Fruit fly (Drosophila melanogaster) whole organism, larva: ENCODE results near the gene Abi.

Experiments
- noc ChIP-seq: fragments of 200-800 bp; sonication (Bioruptor generic); optimal IDR thresholded peaks from 3 replicates; lab custom pipeline; 2019; ENCODE audit warnings: missing biosample characterization, mild to moderate bottlenecking, missing genetic modification characterization, moderate library complexity

Abi gene

DNA sequence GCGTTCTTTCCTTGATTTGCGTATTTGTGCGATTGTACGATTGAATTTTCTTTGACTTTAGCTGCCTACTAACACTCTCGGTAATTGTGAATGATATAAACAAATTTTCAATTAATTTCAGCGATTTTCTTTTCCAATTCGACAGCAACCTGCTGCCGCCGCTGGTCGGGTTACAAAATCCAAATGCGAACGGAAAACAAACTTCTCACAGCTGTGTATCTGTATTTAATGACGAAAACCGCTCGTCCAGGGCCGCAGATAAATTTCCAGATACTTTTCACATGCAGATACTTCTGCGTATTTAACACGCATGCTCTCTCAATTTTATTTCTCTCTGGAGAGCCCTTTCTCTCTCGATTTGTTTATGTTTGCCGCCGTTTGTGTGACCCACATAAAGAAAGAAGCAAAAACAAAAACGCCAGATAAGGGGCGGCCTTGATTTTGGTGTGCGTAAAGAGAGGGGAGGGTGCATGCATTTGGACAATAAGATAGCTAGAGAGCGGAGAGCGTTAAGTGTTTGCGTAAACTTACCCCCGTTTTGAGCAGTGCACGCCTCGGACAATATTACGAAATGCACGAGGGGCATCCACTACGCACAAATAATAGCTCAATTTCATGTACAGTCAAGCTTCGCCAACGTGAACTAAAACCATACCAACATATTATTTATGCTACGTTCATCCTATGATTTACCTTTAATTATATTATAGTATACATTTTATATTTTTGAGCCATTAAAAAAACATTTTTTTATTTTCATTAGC, 13.9 kb downstream of the Abi start, which contains the start of gene CG12402:
CG12402 (minus strand) TSS at position 164 of the 764 bp plus-strand sequence.
- TF ChIP-seq noc (tag; lab: Kevin White, UChicago): no peak

DNA sequence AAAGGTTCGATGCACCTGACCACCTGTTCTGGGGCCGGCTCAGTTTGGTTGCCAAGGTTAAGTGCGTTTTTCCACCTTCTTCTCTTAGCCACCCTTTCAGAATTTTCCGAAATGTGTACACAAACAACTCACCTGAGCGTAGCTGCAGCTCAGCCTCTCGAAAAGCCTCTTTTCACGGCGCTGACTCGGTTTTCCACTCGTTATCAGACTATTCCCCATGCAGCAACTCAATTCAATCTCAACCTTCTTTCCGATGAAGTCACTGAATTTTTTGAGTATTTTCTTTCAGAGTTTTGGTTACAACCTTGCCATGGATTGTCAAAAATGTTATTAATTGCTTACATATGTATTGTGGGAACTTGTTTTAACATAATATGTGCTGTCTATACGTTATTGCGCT, 14.6 kb downstream of the Abi start:
- no peak for TF ChIP-seq noc (tag; lab: Kevin White, UChicago)

dm6 chr3R:14103022-14103421, 19.2 kb downstream of the Abi start, which contains the start of gene PK1-R:
PK1-R (minus strand) TSS chr3R:14103122.
- no peak for TF ChIP-seq noc (tag; lab: Kevin White, UChicago)

DNA sequence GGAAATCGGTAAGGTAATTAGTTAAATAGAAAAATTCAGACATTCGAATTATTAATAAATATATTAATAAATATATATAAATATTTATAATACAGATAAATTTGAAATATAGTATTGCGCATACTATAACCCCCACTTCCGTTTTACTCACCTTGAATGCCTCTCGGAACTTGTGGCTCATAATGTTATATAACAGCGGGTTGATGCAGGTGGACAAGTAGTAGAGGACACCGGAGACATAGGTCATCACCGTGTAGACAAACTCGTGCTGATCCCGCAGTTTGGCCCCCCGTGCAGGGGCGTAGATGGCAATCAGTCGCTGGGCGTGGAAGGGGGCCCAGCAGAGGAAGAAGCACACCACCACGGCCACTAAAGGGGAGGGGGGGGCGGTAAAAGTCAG, 21.3 kb downstream of the Abi start:
- TF ChIP-seq noc (tag; lab: Kevin White, UChicago): no peak

dm6 chr3R:14098527-14099109, 23.6 kb downstream of the Abi start:
- TF ChIP-seq noc (tag; lab: Kevin White, UChicago): no peak

dm6 chr3R:14097980-14098379, 24.2 kb downstream of the Abi start, which contains the start of gene CG9920:
CG9920 (minus strand) TSS chr3R:14098080.
- no peak for TF ChIP-seq noc (tag; lab: Kevin White, UChicago)

DNA sequence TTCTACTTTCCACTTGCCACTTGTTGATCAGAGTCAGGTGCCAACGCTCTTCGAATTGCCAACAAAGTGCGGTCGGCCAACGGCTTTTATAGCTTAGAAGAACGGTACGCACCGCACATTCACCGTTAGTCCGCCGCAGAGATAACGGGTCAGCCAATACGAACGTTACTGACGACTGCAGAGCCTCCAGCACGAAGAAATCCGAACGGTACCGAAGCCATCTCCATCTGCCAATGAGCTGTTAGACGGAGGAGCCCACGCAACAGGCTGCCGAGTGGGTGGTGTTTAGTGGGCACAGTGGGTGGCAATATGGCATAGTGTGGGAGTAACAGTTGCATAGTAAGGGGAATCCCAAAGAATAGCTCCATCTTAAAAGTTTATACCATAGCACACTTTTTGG, 25.4 kb downstream of the Abi start, which contains the start of gene CCHa1:
CCHa1 (minus strand) TSS at position 44 of the 400 bp plus-strand sequence.
- TF ChIP-seq noc (tag; lab: Kevin White, UChicago): no peak

DNA sequence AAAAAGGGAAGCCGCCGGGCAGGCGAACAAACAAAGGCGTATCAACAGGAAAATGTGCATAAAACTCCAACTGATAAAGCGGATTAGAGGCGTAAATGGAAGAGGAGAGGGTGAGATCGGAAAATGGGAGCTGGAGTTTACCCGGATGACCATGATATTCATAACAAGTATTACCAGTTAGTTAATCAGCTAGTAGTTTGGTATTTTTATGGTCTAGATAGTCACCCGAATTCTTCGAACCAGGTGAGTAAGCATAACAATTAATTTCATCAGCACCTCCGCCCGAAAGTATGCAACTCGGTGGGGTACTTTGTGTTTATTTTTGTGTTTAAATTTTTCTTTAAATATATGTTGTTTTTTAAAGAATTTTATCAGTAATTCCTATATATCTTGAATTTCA, 26.3 kb downstream of the Abi start:
- no peak for TF ChIP-seq noc (tag; lab: Kevin White, UChicago)

- TF ChIP-seq noc (tag; lab: Kevin White, UChicago): no peak
Observed at dm6 chr3R:14095428-14095827, 26.8 kb downstream of the Abi start.

DNA sequence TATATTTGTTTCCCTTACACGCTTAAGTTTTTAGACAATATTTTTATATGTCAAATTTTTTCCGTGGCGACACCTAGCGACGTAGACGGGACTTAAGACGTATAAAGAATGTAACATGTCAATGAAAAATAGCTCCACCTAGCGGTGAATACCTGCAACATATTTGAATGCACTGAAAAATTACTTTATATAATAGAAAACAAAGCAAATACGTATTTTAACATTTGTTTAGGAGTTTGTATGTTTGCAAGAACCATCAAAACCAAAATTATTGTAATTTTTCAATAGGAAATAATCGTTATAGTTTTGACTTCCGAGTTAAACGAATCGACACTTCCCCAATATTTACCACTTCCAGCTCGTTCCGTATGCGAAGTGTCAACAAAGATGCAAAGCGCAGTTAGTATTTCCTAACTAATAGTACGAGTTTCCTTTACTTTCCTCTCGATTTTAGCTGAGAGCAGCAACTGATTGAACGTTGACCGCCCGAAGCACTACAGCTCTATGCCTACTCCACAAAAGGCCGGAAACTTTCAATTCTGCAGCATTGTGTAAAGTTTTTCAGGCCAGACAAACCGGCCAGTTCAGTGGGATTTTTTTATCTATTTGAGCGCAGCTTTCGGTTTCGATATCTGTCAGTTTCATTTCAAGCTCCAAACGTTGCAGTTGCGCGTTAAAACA, 33.2 kb downstream of the Abi start, which contains the start of gene Npc2b:
Npc2b (plus strand) TSS at position 631 of the 681 bp plus-strand sequence.
- no peak for TF ChIP-seq noc (tag; lab: Kevin White, UChicago)

DNA sequence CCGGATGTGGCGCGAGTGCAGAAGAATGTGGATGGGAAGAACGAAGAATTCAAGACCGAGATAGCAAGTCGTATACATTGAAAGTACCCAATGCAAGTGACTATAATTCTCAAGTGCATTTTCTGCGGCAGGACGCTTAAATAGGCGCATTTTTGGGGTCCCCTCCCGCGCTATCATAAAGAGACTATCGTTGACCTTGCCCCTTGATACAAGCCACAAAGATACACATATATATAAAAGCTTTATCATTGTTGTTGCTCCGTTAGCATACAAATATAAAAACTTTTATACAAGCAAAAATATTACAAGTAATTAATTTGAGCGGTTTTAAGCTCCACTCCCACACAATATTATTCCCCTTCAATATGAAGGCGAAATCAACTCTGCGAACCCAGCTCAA, 34.1 kb downstream of the Abi start:
- TF ChIP-seq noc (tag; lab: Kevin White, UChicago): no peak

DNA sequence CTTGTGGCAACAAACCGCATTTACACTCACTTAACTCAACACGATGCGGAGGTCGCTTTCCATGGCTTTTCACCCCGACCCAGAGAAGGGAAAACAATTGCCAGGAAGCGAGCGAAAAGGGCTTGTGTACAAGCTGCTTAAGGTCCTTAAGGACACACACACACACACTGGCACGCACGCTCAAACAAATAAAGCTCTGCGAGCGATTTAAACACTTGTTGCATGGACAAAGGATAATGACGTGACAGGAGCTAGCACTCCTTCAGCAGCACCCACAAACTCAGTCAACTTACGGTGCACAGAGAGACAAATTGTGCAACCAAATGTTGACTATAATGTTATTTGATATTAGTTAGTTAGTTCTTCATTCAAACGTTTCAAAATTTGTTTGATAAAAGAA, 36.7 kb downstream of the Abi start:
- TF ChIP-seq noc (tag; lab: Kevin White, UChicago): no peak

dm6 chr3R:14081526-14081925, 40.7 kb downstream of the Abi start:
- TF ChIP-seq noc (tag; lab: Kevin White, UChicago): no peak

DNA sequence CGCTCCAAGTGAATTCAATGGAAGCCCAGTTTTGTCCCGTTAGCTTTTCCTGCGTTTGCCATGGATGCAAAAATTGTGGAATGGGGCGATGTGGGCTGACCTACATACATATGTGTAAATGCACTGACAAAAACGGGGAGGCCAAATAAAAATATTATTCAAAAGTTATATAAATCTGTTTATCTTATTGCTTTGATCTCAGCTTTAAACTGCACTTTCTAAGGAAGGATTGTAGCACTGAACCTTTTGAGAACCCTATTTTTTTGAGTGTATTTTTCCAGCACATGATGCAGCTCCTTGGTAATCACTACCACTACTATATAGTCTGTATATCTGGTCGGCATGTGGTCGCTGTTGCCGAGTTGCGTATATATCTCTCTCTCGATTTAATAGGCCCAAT, 45.2 kb downstream of the Abi start:
- no peak for TF ChIP-seq noc (tag; lab: Kevin White, UChicago)

dm6 chr3R:14070664-14071063, 51.6 kb downstream of the Abi start:
- no peak for TF ChIP-seq noc (tag; lab: Kevin White, UChicago)

DNA sequence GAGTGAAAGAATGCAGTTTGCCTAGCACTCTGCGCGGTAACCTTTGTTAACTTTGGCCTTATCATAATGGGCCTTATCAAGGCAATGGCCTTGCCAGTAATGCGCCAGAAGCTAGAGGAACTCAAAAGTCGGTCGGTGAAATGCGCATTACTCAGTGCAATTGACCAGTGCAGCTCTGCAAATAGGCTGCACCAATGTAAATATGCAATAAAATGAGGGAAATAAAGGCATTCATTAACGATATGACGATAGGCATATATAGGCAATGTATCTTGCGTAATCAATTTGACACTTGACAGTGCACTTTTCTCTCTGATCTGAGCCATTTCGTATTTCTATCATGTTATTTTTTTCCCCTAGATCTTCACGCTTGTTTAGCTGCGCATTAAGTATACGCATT, 52.1 kb downstream of the Abi start:
- no peak for TF ChIP-seq noc (tag; lab: Kevin White, UChicago)
